Worm (Caenorhabditis elegans) whole organism, midembryonic: Measurements from ENCODE around the gene gars-1.
A peak's percentile ranks its signal among the peaks of the same experiment; 100 is the strongest.

Experiments used
- T22C8.4 ChIP-seq: fragments of 200-800 bp; sonication (Bioruptor generic); IDR thresholded peaks from 2 replicates; pipeline ENCODE4 v1.3.6; 2022; ENCODE audit warnings: missing genetic modification characterization, missing compliant biosample characterization
- cog-1 ChIP-seq: sonication (generic microtip); optimal IDR thresholded peaks from 2 replicates; lab custom pipeline; 2016; ENCODE audit warnings: missing genetic modification characterization, missing compliant biosample characterization
- flt-1 ChIP-seq: fragments of 200-800 bp; sonication (Bioruptor generic); IDR thresholded peaks from 2 replicates; pipeline ENCODE4 v1.3.6; 2022; ENCODE audit warnings: missing genetic modification characterization, missing compliant biosample characterization
- klf-2 ChIP-seq: fragments of 200-800 bp; sonication (Bioruptor generic); conservative IDR thresholded peaks from 2 replicates; pipeline ENCODE4 v1.3.6; 2022; ENCODE audit warnings: missing genetic modification reagents, missing genetic modification characterization, missing compliant biosample characterization
- med-1 ChIP-seq: sonication (generic microtip); optimal IDR thresholded peaks from 2 replicates; lab custom pipeline; 2017; ENCODE audit warnings: missing genetic modification characterization, mild to moderate bottlenecking, missing compliant biosample characterization, antibody characterized with exemption, missing genetic modification reagents; ENCODE audit not compliant: insufficient read depth
- ref-1 ChIP-seq: fragments of 200-800 bp; sonication (Bioruptor generic); conservative IDR thresholded peaks from 2 replicates; pipeline ENCODE4 v1.3.6; 2022; ENCODE audit warnings: missing genetic modification reagents, missing genetic modification characterization, missing compliant biosample characterization
- tab-1 ChIP-seq: fragments of 200-800 bp; sonication (Bioruptor generic); IDR thresholded peaks from 2 replicates; pipeline ENCODE4 v1.3.6; 2022; ENCODE audit warnings: missing genetic modification characterization, missing compliant biosample characterization
- ztf-23 ChIP-seq: fragments of 200-800 bp; sonication (Bioruptor generic); IDR thresholded peaks from 2 replicates; pipeline ENCODE4 v1.3.6; 2022; ENCODE audit warnings: missing genetic modification reagents, missing genetic modification characterization, missing compliant biosample characterization
- ztf-29 ChIP-seq: fragments of 200-800 bp; sonication (Bioruptor generic); IDR thresholded peaks from 2 replicates; pipeline ENCODE4 v1.3.6; 2022; ENCODE audit warnings: missing genetic modification reagents, missing genetic modification characterization, missing compliant biosample characterization

The gars-1 gene

DNA sequence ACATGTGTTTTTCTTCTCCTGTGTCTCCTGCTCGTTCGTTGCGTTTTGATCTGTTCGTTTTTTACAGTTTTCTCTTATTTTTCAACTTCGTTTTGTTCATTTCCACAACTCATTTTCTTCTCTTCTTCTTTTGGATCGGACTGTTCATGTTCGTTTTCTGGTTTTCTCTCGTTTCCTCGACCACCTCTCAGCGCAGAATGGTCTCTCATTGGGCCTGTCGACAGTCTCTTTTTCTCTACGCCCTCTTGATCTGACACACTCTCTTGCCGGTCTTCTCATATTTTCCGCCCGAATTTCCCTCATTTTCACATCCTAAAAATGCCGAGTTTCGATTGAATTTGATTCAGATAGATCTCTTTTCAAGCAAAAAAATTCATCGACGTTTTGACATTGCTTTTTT is 18.2 kb upstream of the gars-1 start:
- TF ChIP-seq med-1 (GFP tag; lab: Kevin White, UChicago) (no peak), T22C8.4 (no peak), tab-1 (GFP tag; lab: Robert Waterston, UW) (no peak), ref-1 (GFP tag; lab: Robert Waterston, UW) (no peak), flt-1 (GFP tag; lab: Robert Waterston, UW) (no peak), ztf-29 (GFP tag; lab: Robert Waterston, UW) (no peak)

- TF ChIP-seq flt-1 (GFP tag; lab: Robert Waterston, UW) (no peak), T22C8.4 (no peak), cog-1 (tag; lab: Kevin White, UChicago) (no peak), ref-1 (GFP tag; lab: Robert Waterston, UW) (no peak), ztf-23 (GFP tag; lab: Robert Waterston, UW) (no peak), med-1 (GFP tag; lab: Kevin White, UChicago) (no peak), tab-1 (GFP tag; lab: Robert Waterston, UW) (no peak), klf-2 (no peak), ztf-29 (GFP tag; lab: Robert Waterston, UW) (no peak)
Measured at ce11 chrIII:5181217-5181616, 17.8 kb upstream of the gars-1 start.

- TF ChIP-seq ztf-23 (GFP tag; lab: Robert Waterston, UW) (0 out of 2 replicates have a peak, but pooled peaks have one; percentile 40), flt-1 (GFP tag; lab: Robert Waterston, UW) (no peak)
Measured at ce11 chrIII:5180588-5180987, 17.2 kb upstream of the gars-1 start.

- TF ChIP-seq klf-2 (no peak), flt-1 (GFP tag; lab: Robert Waterston, UW) (no peak)
Measured at ce11 chrIII:5179166-5179565, 15.7 kb upstream of the gars-1 start.

ce11 chrIII:5173622-5174021 is 10.2 kb upstream of the gars-1 start, which contains the start of gene cid-1:
TSS of gene cid-1 (plus strand) at chrIII:5173922.
- TF ChIP-seq T22C8.4 (no peak), med-1 (GFP tag; lab: Kevin White, UChicago) (no peak), klf-2 (no peak), cog-1 (tag; lab: Kevin White, UChicago) (no peak), ztf-23 (GFP tag; lab: Robert Waterston, UW) (no peak), tab-1 (GFP tag; lab: Robert Waterston, UW) (no peak), ref-1 (GFP tag; lab: Robert Waterston, UW) (no peak), ztf-29 (GFP tag; lab: Robert Waterston, UW) (no peak)

DNA sequence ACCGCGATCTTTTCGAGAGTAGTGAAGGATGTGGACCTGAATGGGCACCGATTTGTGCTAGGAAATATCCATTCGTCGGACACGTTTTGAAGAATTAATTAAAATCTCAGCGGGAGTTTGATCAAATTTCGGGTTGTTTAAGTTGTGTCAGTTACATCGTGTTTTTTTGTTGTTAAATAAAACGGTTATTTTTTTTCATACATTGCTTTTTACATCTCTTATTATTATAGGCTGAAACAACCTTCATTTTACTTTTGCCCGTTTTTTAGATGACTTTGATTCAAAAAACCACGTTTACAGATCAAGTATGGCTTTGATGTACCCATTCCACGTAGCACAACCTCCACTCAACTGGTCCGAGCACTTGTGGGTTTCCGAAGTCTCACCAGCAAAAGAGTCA is 9.7 kb upstream of the gars-1 start, which contains the start of gene emb-1:
Gene emb-1, plus strand, starts transcription at position 301 of the 400 bp plus-strand sequence.
- TF ChIP-seq cog-1 (tag; lab: Kevin White, UChicago) = no peak
- no peak for TF ChIP-seq ref-1 (GFP tag; lab: Robert Waterston, UW)
- TF ChIP-seq ztf-23 (GFP tag; lab: Robert Waterston, UW) = no peak
- TF ChIP-seq med-1 (GFP tag; lab: Kevin White, UChicago) = no peak
- TF ChIP-seq T22C8.4 = no peak
- TF ChIP-seq tab-1 (GFP tag; lab: Robert Waterston, UW) = no peak
- no peak for TF ChIP-seq flt-1 (GFP tag; lab: Robert Waterston, UW)
- no peak for TF ChIP-seq ztf-29 (GFP tag; lab: Robert Waterston, UW)
- TF ChIP-seq klf-2 = no peak

DNA sequence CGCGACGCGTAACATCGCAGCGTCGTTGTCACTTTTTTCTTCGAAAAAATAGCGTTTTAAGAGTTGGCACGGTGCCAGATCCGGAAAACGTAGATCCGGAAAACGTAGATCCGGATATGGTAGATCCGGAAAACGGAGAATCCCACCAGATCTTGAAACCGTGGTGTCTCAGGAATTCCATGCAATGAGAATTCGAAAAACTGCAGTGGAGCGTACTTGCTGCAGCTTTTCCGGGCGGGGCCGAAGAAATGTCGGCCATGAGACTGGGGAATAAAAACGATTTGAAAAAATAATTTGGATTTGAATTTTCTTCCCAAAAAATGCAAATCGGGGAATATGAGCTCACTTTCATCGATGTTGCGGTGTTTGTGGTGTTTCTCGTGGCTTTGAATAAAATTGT is 9.0 kb upstream of the gars-1 start, which contains the start of gene K10D2.5:
Gene K10D2.5, plus strand, starts transcription at position 251 of the 400 bp plus-strand sequence.
- TF ChIP-seq ztf-29 (GFP tag; lab: Robert Waterston, UW) = peak; percentile 76
- TF ChIP-seq ztf-23 (GFP tag; lab: Robert Waterston, UW) = peak; percentile 91
- peak; percentile 54 for TF ChIP-seq ref-1 (GFP tag; lab: Robert Waterston, UW)
- peak; percentile 68 for TF ChIP-seq cog-1 (tag; lab: Kevin White, UChicago)
- no peak for TF ChIP-seq med-1 (GFP tag; lab: Kevin White, UChicago)
- peak; percentile 93 for TF ChIP-seq flt-1 (GFP tag; lab: Robert Waterston, UW)
- TF ChIP-seq T22C8.4 = peak; percentile 68; the same call in 1 of the 2 replicates
- TF ChIP-seq tab-1 (GFP tag; lab: Robert Waterston, UW) = peak; percentile 74; the same call in 1 of the 2 replicates
- peak; percentile 86 for TF ChIP-seq klf-2

- no peak for TF ChIP-seq med-1 (GFP tag; lab: Kevin White, UChicago)
- TF ChIP-seq flt-1 (GFP tag; lab: Robert Waterston, UW) = no peak
- no peak for TF ChIP-seq ztf-29 (GFP tag; lab: Robert Waterston, UW)
- TF ChIP-seq klf-2 = no peak
- TF ChIP-seq ref-1 (GFP tag; lab: Robert Waterston, UW) = no peak
- TF ChIP-seq T22C8.4 = no peak
- TF ChIP-seq tab-1 (GFP tag; lab: Robert Waterston, UW) = no peak
- no peak for TF ChIP-seq cog-1 (tag; lab: Kevin White, UChicago)
- no peak for TF ChIP-seq ztf-23 (GFP tag; lab: Robert Waterston, UW)
Measured at ce11 chrIII:5171945-5172344, 8.5 kb upstream of the gars-1 start, which contains the start of gene prp-19. TSS of gene prp-19 (minus strand) at chrIII:5172045.

DNA sequence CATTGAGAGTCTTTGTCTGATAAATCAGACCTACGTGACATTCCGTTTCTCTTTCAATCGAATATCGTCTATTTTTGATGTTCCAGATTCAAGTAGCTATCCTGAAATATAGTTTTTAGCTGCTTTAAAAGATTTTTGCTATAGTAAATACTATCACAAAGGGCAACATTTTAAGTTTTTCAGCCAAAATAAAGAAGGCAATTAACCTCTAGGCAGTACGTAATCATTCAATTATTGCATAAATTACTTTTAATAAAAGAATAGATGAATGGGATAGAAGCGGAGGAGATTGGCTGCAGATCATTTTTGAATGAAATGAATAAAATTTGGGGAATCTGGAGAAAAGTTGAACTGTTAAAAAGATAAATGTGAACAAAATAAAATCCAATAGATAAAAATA is 6.3 kb upstream of the gars-1 start, which contains the start of gene ulp-1:
Gene ulp-1, minus strand, starts transcription at position 101 of the 400 bp plus-strand sequence.
- TF ChIP-seq tab-1 (GFP tag; lab: Robert Waterston, UW) (no peak), ztf-29 (GFP tag; lab: Robert Waterston, UW) (no peak), flt-1 (GFP tag; lab: Robert Waterston, UW) (no peak)

DNA sequence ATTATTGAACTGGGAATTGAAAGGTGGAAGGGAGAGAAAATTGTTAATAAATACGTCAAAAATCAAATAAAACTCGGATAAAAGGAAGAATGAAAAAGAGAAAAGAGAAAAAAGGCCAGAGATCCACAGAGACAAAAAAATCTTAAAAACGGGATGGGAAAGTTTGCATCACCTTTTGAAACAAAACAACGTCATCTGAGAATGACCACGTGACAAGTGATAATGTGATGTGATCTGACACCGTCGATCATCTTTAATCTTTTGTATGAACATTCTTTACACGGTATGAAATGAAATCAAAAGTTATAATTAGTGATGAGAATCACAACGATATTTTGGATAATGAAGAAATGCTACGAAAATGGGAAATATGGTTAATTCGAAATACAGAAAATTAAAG is 2.3 kb upstream of the gars-1 start:
- no peak for TF ChIP-seq flt-1 (GFP tag; lab: Robert Waterston, UW)
- no peak for TF ChIP-seq cog-1 (tag; lab: Kevin White, UChicago)
- no peak for TF ChIP-seq klf-2
- no peak for TF ChIP-seq T22C8.4
- TF ChIP-seq ztf-29 (GFP tag; lab: Robert Waterston, UW) = no peak
- no peak for TF ChIP-seq ref-1 (GFP tag; lab: Robert Waterston, UW)
- no peak for TF ChIP-seq tab-1 (GFP tag; lab: Robert Waterston, UW)
- TF ChIP-seq ztf-23 (GFP tag; lab: Robert Waterston, UW) = no peak
- TF ChIP-seq med-1 (GFP tag; lab: Kevin White, UChicago) = no peak
